Worm (Caenorhabditis elegans): ENCODE results near the gene str-233.

Gene str-233

ce11 chrV:16047052-16047451 is 37.6 kb upstream of the str-233 start:
- no peak for TF ChIP-seq tbx-37 (GFP tag; conservative IDR thresholded peaks at IDR 0.05)
- no peak for TF ChIP-seq ama-1 (optimal IDR thresholded peaks at IDR 0.05)
- 0 out of 2 replicates have a peak, but pooled peaks have one; percentile 7 for TF ChIP-seq tbx-11 (GFP tag; IDR thresholded peaks at IDR 0.05)

ce11 chrV:16046573-16046972 is 37.1 kb upstream of the str-233 start, which contains the start of gene ZK285.2:
Gene ZK285.2 (plus strand): TSS chrV:16046873.
- TF ChIP-seq hmg-4 (GFP tag; optimal IDR thresholded peaks at IDR 0.05) (no peak), aly-1 (tag; optimal IDR thresholded peaks at IDR 0.05) (no peak), F13C5.2 (tag; optimal IDR thresholded peaks at IDR 0.05) (no peak), tra-4 (tag; optimal IDR thresholded peaks at IDR 0.05) (no peak)

ce11 chrV:16045837-16046236 is 36.4 kb upstream of the str-233 start, which contains the start of gene T10C6.15:
Gene T10C6.15 (minus strand): TSS chrV:16045940.
- TF ChIP-seq tbx-37 (GFP tag; conservative IDR thresholded peaks at IDR 0.05) (no peak), tra-4 (tag; optimal IDR thresholded peaks at IDR 0.05) (no peak), ama-1 (optimal IDR thresholded peaks at IDR 0.05) (no peak), hmg-4 (GFP tag; optimal IDR thresholded peaks at IDR 0.05) (no peak), tbx-11 (GFP tag; IDR thresholded peaks at IDR 0.05) (no peak), F13C5.2 (tag; optimal IDR thresholded peaks at IDR 0.05) (no peak), hmbx-1 (tag; optimal IDR thresholded peaks at IDR 0.05) (no peak)

- TF ChIP-seq flt-1 (GFP tag; IDR thresholded peaks at IDR 0.05) (no peak), ets-7 (tag; optimal IDR thresholded peaks at IDR 0.05) (no peak), hnd-1 (tag; optimal IDR thresholded peaks at IDR 0.05) (no peak), ceh-13 (GFP tag; optimal IDR thresholded peaks at IDR 0.05) (no peak), F13C5.2 (tag; optimal IDR thresholded peaks at IDR 0.05) (no peak), scrt-1 (GFP tag; IDR thresholded peaks at IDR 0.05) (no peak), sea-1 (GFP tag; conservative IDR thresholded peaks at IDR 0.05) (no peak), hmg-4 (GFP tag; optimal IDR thresholded peaks at IDR 0.05) (no peak), B0310.2 (tag; optimal IDR thresholded peaks at IDR 0.05) (no peak), aly-1 (tag; optimal IDR thresholded peaks at IDR 0.05) (no peak), tra-4 (tag; optimal IDR thresholded peaks at IDR 0.05) (no peak)
Observed at ce11 chrV:16043686-16044085, 34.2 kb upstream of the str-233 start.

- no peak for TF ChIP-seq hnd-1 (tag; optimal IDR thresholded peaks at IDR 0.05)
- TF ChIP-seq B0310.2 (tag; optimal IDR thresholded peaks at IDR 0.05), result peak; percentile 32
- peak; percentile 3 for TF ChIP-seq ceh-36 (tag; optimal IDR thresholded peaks at IDR 0.05)
- peak; percentile 81 for TF ChIP-seq aly-1 (tag; optimal IDR thresholded peaks at IDR 0.05)
- TF ChIP-seq F13C5.2 (tag; optimal IDR thresholded peaks at IDR 0.05), result no peak
- TF ChIP-seq pes-1 (GFP tag; IDR thresholded peaks at IDR 0.05), result no peak
- TF ChIP-seq tra-4 (tag; optimal IDR thresholded peaks at IDR 0.05), result no peak
- TF ChIP-seq ceh-13 (GFP tag; optimal IDR thresholded peaks at IDR 0.05), result no peak
- TF ChIP-seq ama-1 (optimal IDR thresholded peaks at IDR 0.05), result peak; percentile 83
- no peak for TF ChIP-seq tbx-37 (GFP tag; conservative IDR thresholded peaks at IDR 0.05)
- TF ChIP-seq flt-1 (GFP tag; IDR thresholded peaks at IDR 0.05), result no peak
- TF ChIP-seq tbx-11 (GFP tag; IDR thresholded peaks at IDR 0.05), result 0 out of 2 replicates have a peak, but pooled peaks have one; percentile 1
- no peak for TF ChIP-seq scrt-1 (GFP tag; IDR thresholded peaks at IDR 0.05)
- no peak for TF ChIP-seq ets-7 (tag; optimal IDR thresholded peaks at IDR 0.05)
- TF ChIP-seq hmg-4 (GFP tag; optimal IDR thresholded peaks at IDR 0.05), result no peak
- TF ChIP-seq hmbx-1 (tag; optimal IDR thresholded peaks at IDR 0.05), result no peak
- no peak for TF ChIP-seq sea-1 (GFP tag; conservative IDR thresholded peaks at IDR 0.05)
Observed at ce11 chrV:16042743-16043014, 33.2 kb upstream of the str-233 start.

ce11 chrV:16041925-16042742 is 32.7 kb upstream of the str-233 start, which contains the start of the genes his-2 and his-1:
Gene his-2 (minus strand): TSS chrV:16042283.
Gene his-1 (plus strand): TSS chrV:16042520.
- peak; percentile 47; the same call in 1 of the 2 replicates for TF ChIP-seq sea-1 (GFP tag; conservative IDR thresholded peaks at IDR 0.05)
- TF ChIP-seq tbx-11 (GFP tag; IDR thresholded peaks at IDR 0.05), result peak; percentile 49; the same call in 1 of the 2 replicates
- TF ChIP-seq aly-1 (tag; optimal IDR thresholded peaks at IDR 0.05), result peak; percentile 61
- peak; percentile 43 for TF ChIP-seq flt-1 (GFP tag; IDR thresholded peaks at IDR 0.05)
- TF ChIP-seq pes-1 (GFP tag; IDR thresholded peaks at IDR 0.05), result peak; percentile 73
- TF ChIP-seq ama-1 (optimal IDR thresholded peaks at IDR 0.05), result peak; percentile 95

- TF ChIP-seq tra-4 (tag; optimal IDR thresholded peaks at IDR 0.05) (no peak), scrt-1 (GFP tag; IDR thresholded peaks at IDR 0.05) (no peak), pes-1 (GFP tag; IDR thresholded peaks at IDR 0.05) (no peak; the same call in 1 of the 2 replicates), aly-1 (tag; optimal IDR thresholded peaks at IDR 0.05) (no peak), flt-1 (GFP tag; IDR thresholded peaks at IDR 0.05) (no peak), B0310.2 (tag; optimal IDR thresholded peaks at IDR 0.05) (no peak), ets-7 (tag; optimal IDR thresholded peaks at IDR 0.05) (no peak), tbx-37 (GFP tag; conservative IDR thresholded peaks at IDR 0.05) (no peak), ceh-13 (GFP tag; optimal IDR thresholded peaks at IDR 0.05) (no peak), hmg-4 (GFP tag; optimal IDR thresholded peaks at IDR 0.05) (no peak), ama-1 (optimal IDR thresholded peaks at IDR 0.05) (no peak), tbx-11 (GFP tag; IDR thresholded peaks at IDR 0.05) (no peak), F13C5.2 (tag; optimal IDR thresholded peaks at IDR 0.05) (no peak), hmbx-1 (tag; optimal IDR thresholded peaks at IDR 0.05) (no peak), hnd-1 (tag; optimal IDR thresholded peaks at IDR 0.05) (no peak)
Observed at ce11 chrV:16041412-16041811, 31.9 kb upstream of the str-233 start.

- TF ChIP-seq flt-1 (GFP tag; IDR thresholded peaks at IDR 0.05) (0 out of 2 replicates have a peak, but pooled peaks have one; percentile 6), ama-1 (optimal IDR thresholded peaks at IDR 0.05) (peak; percentile 77), hmbx-1 (tag; optimal IDR thresholded peaks at IDR 0.05) (peak; percentile 8), aly-1 (tag; optimal IDR thresholded peaks at IDR 0.05) (peak; percentile 45), scrt-1 (GFP tag; IDR thresholded peaks at IDR 0.05) (0 out of 2 replicates have a peak, but pooled peaks have one; percentile 17), pes-1 (GFP tag; IDR thresholded peaks at IDR 0.05) (peak; percentile 61)
Observed at ce11 chrV:16040848-16041247, 31.4 kb upstream of the str-233 start.

Data from whole organism, early embryonic.